Fruit fly (Drosophila melanogaster): Measurements from ENCODE around the gene CG32444.

Gene CG32444

dm6 chr3L:21644607-21645006, 7.9 kb downstream of the CG32444 start, which contains the start of gene CG43980:
TSS of gene CG43980 (plus strand) at chr3L:21644958.
- TF ChIP-seq D (optimal IDR thresholded peaks at IDR 0.05) (no peak), D (GFP tag; optimal IDR thresholded peaks at IDR 0.05) (no peak), trh (GFP tag; optimal IDR thresholded peaks at IDR 0.05) (no peak), CoRest (tag; optimal IDR thresholded peaks at IDR 0.05) (no peak), CG8281 (tag; optimal IDR thresholded peaks at IDR 0.05) (no peak), CG5953 (GFP tag; IDR thresholded peaks at IDR 0.05) (no peak), tap (tag; optimal IDR thresholded peaks at IDR 0.05) (no peak), Deaf1 (tag; optimal IDR thresholded peaks at IDR 0.05) (peak; percentile 79), lbe (GFP tag; optimal IDR thresholded peaks at IDR 0.05) (no peak), chinmo (GFP tag; IDR thresholded peaks at IDR 0.05; ENCODE audit: partially characterized antibody) (peak; percentile 72; the same call in 2 of the 4 replicates), z (GFP tag; IDR thresholded peaks at IDR 0.05) (peak; percentile 94), ci (GFP tag; IDR thresholded peaks at IDR 0.05) (no peak), mld (GFP tag; IDR thresholded peaks at IDR 0.05; ENCODE audit: partially characterized antibody) (no peak), CkIIα-i1 (GFP tag; IDR thresholded peaks at IDR 0.05) (no peak), vvl (GFP tag; IDR thresholded peaks at IDR 0.05) (no peak), CG10431 (GFP tag; optimal IDR thresholded peaks at IDR 0.05) (peak; percentile 18), kay (GFP tag; optimal IDR thresholded peaks at IDR 0.05) (no peak), CG4404 (GFP tag; IDR thresholded peaks at IDR 0.05) (no peak), odd (GFP tag; optimal IDR thresholded peaks at IDR 0.05) (no peak), Vsx1 (GFP tag; optimal IDR thresholded peaks at IDR 0.05) (no peak), CG17912 (GFP tag; optimal IDR thresholded peaks at IDR 0.05) (no peak), Bgb (GFP tag; IDR thresholded peaks at IDR 0.05; ENCODE audit: partially characterized antibody) (peak; percentile 27; the same call in 1 of the 2 replicates), pan (optimal IDR thresholded peaks at IDR 0.05) (no peak), pan (GFP tag; optimal IDR thresholded peaks at IDR 0.05 in 1 of 2, IDR thresholded peaks at IDR 0.05 in 1 of 2) (no peak), CG9932 (GFP tag; IDR thresholded peaks at IDR 0.05) (no peak), CG9215 (GFP tag; IDR thresholded peaks at IDR 0.05) (no peak), yki (optimal IDR thresholded peaks at IDR 0.05) (peak; percentile 5), amos (GFP tag; IDR thresholded peaks at IDR 0.05; ENCODE audit: partially characterized antibody) (peak; percentile 18; the same call in 1 of the 2 replicates), CG8765 (GFP tag; IDR thresholded peaks at IDR 0.05) (no peak), slou (GFP tag; optimal IDR thresholded peaks at IDR 0.05) (no peak), bbx (GFP tag; IDR thresholded peaks at IDR 0.05; ENCODE audit: partially characterized antibody) (0 out of 2 replicates have a peak, but pooled peaks have one; percentile 24), gsb-n (tag; optimal IDR thresholded peaks at IDR 0.05) (no peak), CG2120 (GFP tag; optimal IDR thresholded peaks at IDR 0.05) (no peak), CG10274 (GFP tag; optimal IDR thresholded peaks at IDR 0.05) (no peak), fru (optimal IDR thresholded peaks at IDR 0.05) (no peak), CG12769 (tag; optimal IDR thresholded peaks at IDR 0.05) (peak; percentile 34), CG30020 (tag; optimal IDR thresholded peaks at IDR 0.05) (no peak), knrl (GFP tag; IDR thresholded peaks at IDR 0.05; ENCODE audit: partially characterized antibody) (no peak), CG13287 (GFP tag; IDR thresholded peaks at IDR 0.05; ENCODE audit: partially characterized antibody) (peak; percentile 17; the same call in 1 of the 2 replicates), CG13894 (tag; optimal IDR thresholded peaks at IDR 0.05) (peak; percentile 11), CG8089 (GFP tag; optimal IDR thresholded peaks at IDR 0.05) (no peak), sens (GFP tag) (peak; percentile 40), CG18011 (GFP tag; optimal IDR thresholded peaks at IDR 0.05) (no peak), sd (tag; optimal IDR thresholded peaks at IDR 0.05) (peak; percentile 5), h (optimal IDR thresholded peaks at IDR 0.05) (no peak), CG2116 (GFP tag; optimal IDR thresholded peaks at IDR 0.05) (no peak), row (GFP tag; IDR thresholded peaks at IDR 0.05) (no peak), hkb (optimal IDR thresholded peaks at IDR 0.05) (no peak), hkb (GFP tag; IDR thresholded peaks at IDR 0.05) (0 out of 2 replicates have a peak, but pooled peaks have one; percentile 33), cad (GFP tag; optimal IDR thresholded peaks at IDR 0.05) (no peak), Lhr (GFP tag; optimal IDR thresholded peaks at IDR 0.05) (no peak), Trl (optimal IDR thresholded peaks at IDR 0.05) (peak; percentile 58 to 62), Trl (GFP tag; optimal IDR thresholded peaks at IDR 0.05) (no peak)
